Worm (Caenorhabditis elegans) whole organism, L4/young adult: Measurements from ENCODE around the gene H01G02.1.

ENCODE experiments used
- W03F9.2 ChIP-seq: fragments of 150-350 bp; optimal IDR thresholded peaks from 2 replicates; lab custom pipeline; 2014; ENCODE audit warnings: missing biosample characterization, missing genetic modification characterization
- dao-5 ChIP-seq: sonication (generic microtip); optimal IDR thresholded peaks from 2 replicates; lab custom pipeline; 2016; ENCODE audit warnings: missing genotype, missing genetic modification characterization, moderate library complexity, missing compliant biosample characterization
- him-1 ChIP-seq: sonication (generic microtip); optimal IDR thresholded peaks from 2 replicates; lab custom pipeline; 2016; ENCODE audit warnings: missing genotype, missing genetic modification reagents, missing genetic modification characterization, missing compliant biosample characterization

DNA sequence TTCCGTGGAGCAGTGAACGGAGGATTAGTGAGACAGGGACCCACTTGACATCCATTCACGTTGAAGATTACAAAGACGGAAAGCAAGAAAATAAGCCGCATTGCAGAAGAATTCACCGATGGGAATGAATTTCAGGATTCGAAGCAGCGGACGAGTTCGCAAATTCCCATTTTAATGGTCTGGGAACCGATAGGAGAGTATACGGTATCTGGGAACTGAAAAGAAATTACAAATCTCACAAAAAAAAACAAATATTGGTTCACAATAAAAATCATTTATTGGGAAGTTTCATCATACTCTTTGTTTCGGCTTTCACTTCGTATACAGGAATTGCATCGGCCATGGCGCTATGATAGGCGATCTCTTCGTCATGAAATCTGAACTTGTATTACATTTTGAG lies 49.0 kb downstream of the H01G02.1 start, which contains the start of gene T12A7.10:
- TF ChIP-seq him-1 (tag; lab: Kevin White, UChicago) (no peak), dao-5 (tag; lab: Kevin White, UChicago) (no peak), W03F9.2 (tag; lab: Kevin White, UChicago) (no peak)
